Fruit fly (Drosophila melanogaster): Measurements from ENCODE around the gene hth.

The hth gene

DNA sequence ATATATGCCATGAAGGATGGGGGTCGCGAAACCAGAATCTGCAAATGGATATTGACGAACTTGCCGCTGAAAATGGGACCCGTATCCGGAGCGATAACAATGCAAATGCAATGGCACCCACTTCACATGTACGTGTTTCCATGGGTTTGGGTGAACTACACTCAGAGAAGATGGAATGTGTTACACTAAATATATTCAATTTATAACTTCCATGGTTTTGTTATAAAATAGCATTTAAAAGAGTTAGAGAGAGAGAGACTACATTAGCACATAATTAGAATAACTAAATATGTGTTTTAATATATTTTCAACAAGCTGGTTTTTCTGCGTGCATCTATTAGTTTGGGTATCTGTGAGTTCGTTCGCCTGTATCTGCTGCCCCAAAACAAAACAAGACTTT, 11.1 kb downstream of the hth start:
- TF ChIP-seq sens (GFP tag) (peak; percentile 95), Rx (GFP tag; IDR thresholded peaks at IDR 0.05) (no peak), row (GFP tag; IDR thresholded peaks at IDR 0.05) (peak; percentile 72), seq (GFP tag; IDR thresholded peaks at IDR 0.05) (0 out of 2 replicates have a peak, but pooled peaks have one; percentile 34), CG34376 (GFP tag; optimal IDR thresholded peaks at IDR 0.05) (no peak), pfk (GFP tag; optimal IDR thresholded peaks at IDR 0.05) (no peak), Rfx (GFP tag; IDR thresholded peaks at IDR 0.05) (no peak), peb (GFP tag; IDR thresholded peaks at IDR 0.05) (0 out of 2 replicates have a peak, but pooled peaks have one; percentile 43), CG1603 (tag; optimal IDR thresholded peaks at IDR 0.05) (peak; percentile 60), E2f1 (GFP tag; IDR thresholded peaks at IDR 0.05) (peak; percentile 56; the same call in 1 of the 2 replicates), lov (optimal IDR thresholded peaks at IDR 0.05) (no peak), lov (GFP tag; IDR thresholded peaks at IDR 0.05) (0 out of 3 replicates have a peak, but pooled peaks have one; percentile 17), CHES-1-like (GFP tag; optimal IDR thresholded peaks at IDR 0.05) (no peak), az2 (GFP tag; optimal IDR thresholded peaks at IDR 0.05) (peak; percentile 47), vnd (GFP tag; IDR thresholded peaks at IDR 0.05; ENCODE audit: partially characterized antibody) (no peak), CG6854 (GFP tag; optimal IDR thresholded peaks at IDR 0.05) (no peak), CG14014 (GFP tag; IDR thresholded peaks at IDR 0.05) (no peak), CG10565 (GFP tag; optimal IDR thresholded peaks at IDR 0.05) (no peak), CG11504 (tag; optimal IDR thresholded peaks at IDR 0.05) (peak; percentile 60), D19B (GFP tag; optimal IDR thresholded peaks at IDR 0.05) (no peak), CG14710 (tag; optimal IDR thresholded peaks at IDR 0.05) (peak; percentile 45), Hr51 (GFP tag; optimal IDR thresholded peaks at IDR 0.05) (peak in 1 of 2 experiments; percentile 25), Ets65A (GFP tag) (peak; percentile 64), p53 (GFP tag; optimal IDR thresholded peaks at IDR 0.05) (no peak), bsh (GFP tag; optimal IDR thresholded peaks at IDR 0.05) (peak in 1 of 2 experiments; percentile 71), Spps (tag; optimal IDR thresholded peaks at IDR 0.05) (peak; percentile 27), gem (tag; optimal IDR thresholded peaks at IDR 0.05) (peak; percentile 67), CG18764 (GFP tag; optimal IDR thresholded peaks at IDR 0.05) (peak; percentile 9), zfh1 (GFP tag; IDR thresholded peaks at IDR 0.05) (peak; percentile 79), CG10267 (tag; optimal IDR thresholded peaks at IDR 0.05) (peak; percentile 66), Deaf1 (tag; optimal IDR thresholded peaks at IDR 0.05) (no peak), CG17568 (GFP tag; optimal IDR thresholded peaks at IDR 0.05) (no peak), Fer3 (tag; optimal IDR thresholded peaks at IDR 0.05) (no peak), grn (GFP tag; optimal IDR thresholded peaks at IDR 0.05) (no peak), dmrt99B (tag; optimal IDR thresholded peaks at IDR 0.05) (peak; percentile 52), chif (GFP tag; optimal IDR thresholded peaks at IDR 0.05) (peak; percentile 31 to 57), Hr78 (GFP tag; optimal IDR thresholded peaks at IDR 0.05) (no peak), ssp (GFP tag; IDR thresholded peaks at IDR 0.05) (0 out of 2 replicates have a peak, but pooled peaks have one; percentile 26), pita (GFP tag; optimal IDR thresholded peaks at IDR 0.05) (no peak), chm (GFP tag; IDR thresholded peaks at IDR 0.05) (no peak), CG7745 (tag; optimal IDR thresholded peaks at IDR 0.05) (no peak), Six4 (GFP tag; optimal IDR thresholded peaks at IDR 0.05) (peak; percentile 16), CG7556 (GFP tag; optimal IDR thresholded peaks at IDR 0.05) (no peak), prd (optimal IDR thresholded peaks at IDR 0.05) (no peak), prd (GFP tag; IDR thresholded peaks at IDR 0.05) (peak; percentile 84; the same call in 2 of the 3 replicates), Chrac-16 (GFP tag; optimal IDR thresholded peaks at IDR 0.05) (peak; percentile 46), ham (GFP tag; IDR thresholded peaks at IDR 0.05) (no peak), exex (tag; optimal IDR thresholded peaks at IDR 0.05) (no peak), sisA (GFP tag; IDR thresholded peaks at IDR 0.05) (no peak; the same call in 1 of the 2 replicates), Lim3 (GFP tag; IDR thresholded peaks at IDR 0.05) (no peak), CG14667 (GFP tag; IDR thresholded peaks at IDR 0.05) (0 out of 2 replicates have a peak, but pooled peaks have one; percentile 40), h (optimal IDR thresholded peaks at IDR 0.05) (no peak)

Measured in whole organism, embryonic.